Fruit fly (Drosophila melanogaster): ENCODE measurements around the gene gro.
A peak's percentile ranks its signal among the peaks of the same experiment; 100 is the strongest.

The gro gene

dm6 chr3R:26005978-26006934, 35.3 kb upstream of the gro start (continued):
- TF ChIP-seq CG8319 (GFP tag; optimal IDR thresholded peaks at IDR 0.05) (no peak), CG9139 (GFP tag; optimal IDR thresholded peaks at IDR 0.05) (peak; percentile 69), topi (GFP tag; optimal IDR thresholded peaks at IDR 0.05) (no peak), net (GFP tag; optimal IDR thresholded peaks at IDR 0.05) (peak; percentile 73), Ets21C (GFP tag; optimal IDR thresholded peaks at IDR 0.05) (no peak), Hr4 (GFP tag; optimal IDR thresholded peaks at IDR 0.05) (peak; percentile 5), CG32006 (GFP tag; optimal IDR thresholded peaks at IDR 0.05) (no peak), CG6276 (GFP tag; optimal IDR thresholded peaks at IDR 0.05) (peak; percentile 61), OdsH (GFP tag; optimal IDR thresholded peaks at IDR 0.05) (no peak), CG16779 (tag; optimal IDR thresholded peaks at IDR 0.05) (peak; percentile 62), Eip75B (GFP tag; optimal IDR thresholded peaks at IDR 0.05) (peak; percentile 60), Hr39 (GFP tag; optimal IDR thresholded peaks at IDR 0.05) (no peak), dac (GFP tag; optimal IDR thresholded peaks at IDR 0.05) (no peak), cyc (GFP tag; optimal IDR thresholded peaks at IDR 0.05) (no peak), svp (GFP tag) (peak; percentile 75), acj6 (GFP tag; optimal IDR thresholded peaks at IDR 0.05) (no peak), CG10669 (GFP tag; optimal IDR thresholded peaks at IDR 0.05) (peak; percentile 4), CG10631 (GFP tag; optimal IDR thresholded peaks at IDR 0.05) (no peak), Sox102F (GFP tag; optimal IDR thresholded peaks at IDR 0.05) (peak; percentile 33), CG11762 (GFP tag; optimal IDR thresholded peaks at IDR 0.05; ENCODE audit: insufficient read depth) (no peak), esn (GFP tag; optimal IDR thresholded peaks at IDR 0.05) (no peak)

- TF ChIP-seq CG32006 (GFP tag; optimal IDR thresholded peaks at IDR 0.05) (no peak), fkh (GFP tag; optimal IDR thresholded peaks at IDR 0.05) (no peak)
These were observed 34.2 kb upstream of the gro start for dm6 chr3R:26007298-26007697.

- TF ChIP-seq dsx (GFP tag; optimal IDR thresholded peaks at IDR 0.05; ENCODE audit: poor library complexity, severe bottlenecking) (peak; percentile 71), CG4318 (GFP tag; optimal IDR thresholded peaks at IDR 0.05) (no peak), CG10669 (GFP tag; optimal IDR thresholded peaks at IDR 0.05) (peak; percentile 71), CG6854 (GFP tag; optimal IDR thresholded peaks at IDR 0.05) (peak; percentile 89), fd85E (GFP tag; optimal IDR thresholded peaks at IDR 0.05) (peak; percentile 9), svp (GFP tag) (peak; percentile 79), Hr39 (GFP tag; optimal IDR thresholded peaks at IDR 0.05) (peak; percentile 27), CG6808 (GFP tag; optimal IDR thresholded peaks at IDR 0.05) (peak; percentile 71), CG11902 (GFP tag; optimal IDR thresholded peaks at IDR 0.05) (no peak), Ets96B (tag; optimal IDR thresholded peaks at IDR 0.05) (peak; percentile 41), Blimp-1 (GFP tag; optimal IDR thresholded peaks at IDR 0.05) (peak; percentile 1), Hr4 (GFP tag; optimal IDR thresholded peaks at IDR 0.05) (peak; percentile 14), esn (GFP tag; optimal IDR thresholded peaks at IDR 0.05) (peak; percentile 40), CG15336 (GFP tag; IDR thresholded peaks at IDR 0.05) (peak; percentile 64), CG6163 (GFP tag; IDR thresholded peaks at IDR 0.05) (peak; percentile 86), topi (GFP tag; optimal IDR thresholded peaks at IDR 0.05) (peak; percentile 51), Sox14 (GFP tag; optimal IDR thresholded peaks at IDR 0.05) (peak; percentile 19), CG6276 (GFP tag; optimal IDR thresholded peaks at IDR 0.05) (peak; percentile 51), ss (GFP tag; optimal IDR thresholded peaks at IDR 0.05) (peak; percentile 85 to 98), Lpt (GFP tag; optimal IDR thresholded peaks at IDR 0.05) (peak; percentile 50), CG7368 (GFP tag; optimal IDR thresholded peaks at IDR 0.05) (no peak), achi (GFP tag; optimal IDR thresholded peaks at IDR 0.05) (peak; percentile 52), OdsH (GFP tag; optimal IDR thresholded peaks at IDR 0.05) (no peak), Eip93F (GFP tag; optimal IDR thresholded peaks at IDR 0.05) (no peak), CG3032 (tag; optimal IDR thresholded peaks at IDR 0.05) (peak; percentile 14), eg (GFP tag; IDR thresholded peaks at IDR 0.05) (peak; percentile 80), net (GFP tag; optimal IDR thresholded peaks at IDR 0.05) (peak; percentile 67), Met (GFP tag; optimal IDR thresholded peaks at IDR 0.05) (peak; percentile 91), Eip75B (GFP tag; optimal IDR thresholded peaks at IDR 0.05) (peak; percentile 21), cyc (GFP tag; optimal IDR thresholded peaks at IDR 0.05) (peak; percentile 39), vri (GFP tag; optimal IDR thresholded peaks at IDR 0.05) (peak; percentile 58), acj6 (GFP tag; optimal IDR thresholded peaks at IDR 0.05) (peak; percentile 23)
These were observed 33.3 kb upstream of the gro start for dm6 chr3R:26007964-26008868.
